Fruit fly (Drosophila melanogaster): Measurements from ENCODE around the gene CG14275.
A peak's percentile ranks its signal among the peaks of the same experiment; 100 is the strongest.

Gene CG14275

dm6 chr2L:8381508-8382036, 54.3 kb downstream of the CG14275 start, which contains the start of gene AlaRS (continued):
- TF ChIP-seq shn (GFP tag; optimal IDR thresholded peaks at IDR 0.05): no peak
- TF ChIP-seq dmrt99B (tag; optimal IDR thresholded peaks at IDR 0.05): peak; percentile 27
- TF ChIP-seq wdn (GFP tag; IDR thresholded peaks at IDR 0.05): no peak
- peak; percentile 13; the same call in 1 of the 3 replicates for TF ChIP-seq tgo (GFP tag; IDR thresholded peaks at IDR 0.05)
- peak; percentile 24 for TF ChIP-seq CG3407 (GFP tag; optimal IDR thresholded peaks at IDR 0.05)
- TF ChIP-seq CG13624 (GFP tag; optimal IDR thresholded peaks at IDR 0.05): peak; percentile 20
- peak; percentile 9 for TF ChIP-seq Deaf1 (tag; optimal IDR thresholded peaks at IDR 0.05)
- TF ChIP-seq Ptx1 (GFP tag; IDR thresholded peaks at IDR 0.05): 0 out of 2 replicates have a peak, but pooled peaks have one; percentile 7
- no peak for TF ChIP-seq chn (GFP tag; optimal IDR thresholded peaks at IDR 0.05)
- no peak for TF ChIP-seq CG8359 (GFP tag; optimal IDR thresholded peaks at IDR 0.05; ENCODE audit: borderline replicate concordance)
- TF ChIP-seq Hr78 (GFP tag; optimal IDR thresholded peaks at IDR 0.05): no peak
- no peak for TF ChIP-seq CG15479 (GFP tag; optimal IDR thresholded peaks at IDR 0.05)
- TF ChIP-seq sna (GFP tag; IDR thresholded peaks at IDR 0.05; ENCODE audit: partially characterized antibody): peak; percentile 75
- peak; percentile 61 for TF ChIP-seq CG2712 (tag; optimal IDR thresholded peaks at IDR 0.05)
- no peak for TF ChIP-seq CG6765 (GFP tag; optimal IDR thresholded peaks at IDR 0.05)
- no peak for TF ChIP-seq Dad (GFP tag; optimal IDR thresholded peaks at IDR 0.05)
- no peak for TF ChIP-seq Hand (GFP tag; optimal IDR thresholded peaks at IDR 0.05)
- no peak for TF ChIP-seq NFAT (GFP tag; IDR thresholded peaks at IDR 0.05)
- TF ChIP-seq trem (tag; optimal IDR thresholded peaks at IDR 0.05): peak; percentile 53
- no peak for TF ChIP-seq NK7.1 (GFP tag; optimal IDR thresholded peaks at IDR 0.05)
- TF ChIP-seq BtbVII (GFP tag; optimal IDR thresholded peaks at IDR 0.05): no peak
- TF ChIP-seq CG1602 (GFP tag; optimal IDR thresholded peaks at IDR 0.05): peak; percentile 3
- no peak for TF ChIP-seq repo (GFP tag; optimal IDR thresholded peaks at IDR 0.05)
- no peak for TF ChIP-seq CG2202 (tag; optimal IDR thresholded peaks at IDR 0.05)
- no peak for TF ChIP-seq emc (GFP tag; optimal IDR thresholded peaks at IDR 0.05)
- peak; percentile 27 for TF ChIP-seq gcm (GFP tag; optimal IDR thresholded peaks at IDR 0.05)
- TF ChIP-seq CG4282 (GFP tag; optimal IDR thresholded peaks at IDR 0.05): no peak
- TF ChIP-seq cas (GFP tag; IDR thresholded peaks at IDR 0.05): no peak
- TF ChIP-seq CG12155 (GFP tag; optimal IDR thresholded peaks at IDR 0.05): peak; percentile 57

Measured in whole organism, embryonic.